Fruit fly (Drosophila melanogaster) whole organism, embryonic: ENCODE results near the gene Sf3b1.

Experiments
- Aef1 ChIP-seq: fragments of 200-800 bp; sonication (Bioruptor generic); IDR thresholded peaks from 3 replicates; pipeline ENCODE4 v1.3.6; 2022; ENCODE audit warnings: missing biosample characterization, missing genetic modification characterization
- Atf3 ChIP-seq: fragments of 200-800 bp; sonication (Bioruptor generic); optimal IDR thresholded peaks from 3 replicates; lab custom pipeline; 2016; ENCODE audit warnings: missing biosample characterization, missing genetic modification characterization
- Awh ChIP-seq: fragments of 200-800 bp; sonication (Bioruptor generic); IDR thresholded peaks from 2 replicates; pipeline ENCODE4, ENCODE4 v1.3.6; 2022; ENCODE audit warnings: missing biosample characterization, missing genetic modification characterization
- C15 ChIP-seq: fragments of 200-800 bp; sonication (Bioruptor generic); IDR thresholded peaks from 3 replicates; pipeline ENCODE4 v1.3.6; 2022; ENCODE audit warnings: missing biosample characterization, missing genetic modification characterization
- CG10274 ChIP-seq: fragments of 200-800 bp; sonication (Bioruptor generic); optimal IDR thresholded peaks from 3 replicates; lab custom pipeline; 2017; ENCODE audit warnings: missing biosample characterization, mild to moderate bottlenecking, missing genetic modification characterization
- CG11093 ChIP-seq: fragments of 200-800 bp; sonication (Bioruptor generic); IDR thresholded peaks from 3 replicates; pipeline ENCODE4 v1.3.6; 2022; ENCODE audit warnings: missing biosample characterization, missing genetic modification characterization
- CG12391 ChIP-seq: fragments of 200-800 bp; sonication (Bioruptor generic); optimal IDR thresholded peaks from 3 replicates; lab custom pipeline; 2018; ENCODE audit warnings: missing biosample characterization, mild to moderate bottlenecking, missing genetic modification characterization, moderate library complexity
- CG1603 ChIP-seq: fragments of 200-800 bp; sonication (Bioruptor generic); optimal IDR thresholded peaks from 2 replicates; lab custom pipeline; 2019; ENCODE audit warnings: missing biosample characterization, mild to moderate bottlenecking, missing genetic modification characterization, moderate library complexity
- CG17359 ChIP-seq: fragments of 200-800 bp; sonication (Bioruptor generic); optimal IDR thresholded peaks from 3 replicates; lab custom pipeline; 2018; ENCODE audit warnings: missing biosample characterization, mild to moderate bottlenecking, missing genetic modification characterization, moderate library complexity
- CG17612 ChIP-seq: fragments of 200-800 bp; sonication (Bioruptor generic); IDR thresholded peaks from 2 replicates; pipeline ENCODE4 v1.3.6; 2022; ENCODE audit warnings: missing biosample characterization, missing genetic modification characterization
- CG1792 ChIP-seq: fragments of 200-800 bp; sonication (Bioruptor generic); optimal IDR thresholded peaks from 2 replicates; lab custom pipeline; 2016; ENCODE audit warnings: missing biosample characterization, missing genetic modification characterization
- CG18764 ChIP-seq: fragments of 200-800 bp; sonication (Bioruptor generic); optimal IDR thresholded peaks from 3 replicates; lab custom pipeline; 2016; ENCODE audit warnings: missing biosample characterization, missing genetic modification characterization
- CG2202 ChIP-seq: fragments of 200-800 bp; sonication (Bioruptor generic); optimal IDR thresholded peaks from 2 replicates; lab custom pipeline; 2018; ENCODE audit warnings: missing biosample characterization, mild to moderate bottlenecking, missing genetic modification characterization
- CG2712 ChIP-seq: fragments of 200-800 bp; optimal IDR thresholded peaks from 3 replicates; lab custom pipeline; 2019; ENCODE audit warnings: missing biosample characterization, mild to moderate bottlenecking, missing genetic modification characterization, moderate library complexity
- CG34376 ChIP-seq: fragments of 200-800 bp; sonication (Bioruptor generic); optimal IDR thresholded peaks from 2 replicates; lab custom pipeline; 2018; ENCODE audit warnings: missing biosample characterization, mild to moderate bottlenecking, missing genetic modification characterization
- CG4424 ChIP-seq: fragments of 200-800 bp; sonication (Bioruptor generic); optimal IDR thresholded peaks from 3 replicates; lab custom pipeline; 2016; ENCODE audit warnings: missing biosample characterization, missing genetic modification characterization
- CG6254 ChIP-seq: fragments of 200-800 bp; sonication (Bioruptor generic); optimal IDR thresholded peaks from 3 replicates; lab custom pipeline; 2017; ENCODE audit warnings: mild to moderate bottlenecking, missing biosample characterization, missing genetic modification reagents, missing genetic modification characterization
- CG8359 ChIP-seq: fragments of 200-800 bp; sonication (Bioruptor generic); optimal IDR thresholded peaks from 2 replicates; lab custom pipeline; 2017; ENCODE audit warnings: missing biosample characterization, mild to moderate bottlenecking, missing genetic modification characterization, borderline replicate concordance
- CG8944 ChIP-seq: fragments of 200-800 bp; sonication (Bioruptor generic); optimal IDR thresholded peaks from 3 replicates; lab custom pipeline; 2016; ENCODE audit warnings: missing biosample characterization, missing genetic modification characterization
- CG9932 ChIP-seq: fragments of 200-800 bp; sonication (Bioruptor generic); IDR thresholded peaks from 2 replicates; pipeline ENCODE4 v1.3.6; 2022; ENCODE audit warnings: missing biosample characterization, missing genetic modification characterization
- Camta ChIP-seq: fragments of 200-800 bp; sonication (Bioruptor generic); optimal IDR thresholded peaks from 2 replicates; lab custom pipeline; 2016; ENCODE audit warnings: missing biosample characterization, missing genetic modification characterization
- Dad ChIP-seq: fragments of 200-800 bp; sonication (Bioruptor generic); optimal IDR thresholded peaks from 3 replicates; lab custom pipeline; 2016; ENCODE audit warnings: missing biosample characterization, missing genetic modification characterization
- Dek ChIP-seq: fragments of 200-800 bp; sonication (Bioruptor generic); optimal IDR thresholded peaks from 3 replicates; lab custom pipeline; 2019; ENCODE audit warnings: missing biosample characterization, mild to moderate bottlenecking, missing genetic modification characterization, moderate library complexity
- ERR ChIP-seq: fragments of 200-800 bp; sonication (Bioruptor generic); optimal IDR thresholded peaks from 2 replicates; lab custom pipeline; 2016; ENCODE audit warnings: missing biosample characterization, missing genetic modification characterization
- Gsc ChIP-seq: fragments of 200-800 bp; sonication (Bioruptor generic); IDR thresholded peaks from 2 replicates; pipeline ENCODE4 v1.3.6; 2022; ENCODE audit warnings: missing biosample characterization, missing genetic modification characterization
- HmgD ChIP-seq: fragments of 200-800 bp; sonication (Bioruptor generic); optimal IDR thresholded peaks from 3 replicates; lab custom pipeline; 2016; ENCODE audit warnings: missing biosample characterization, missing genetic modification characterization
- Hmr ChIP-seq: fragments of 200-800 bp; sonication (Bioruptor generic); optimal IDR thresholded peaks from 3 replicates; lab custom pipeline; 2017; ENCODE audit warnings: mild to moderate bottlenecking, missing biosample characterization, missing genetic modification reagents, missing genetic modification characterization
- Hr3 ChIP-seq: fragments of 200-800 bp; sonication (Bioruptor generic); optimal IDR thresholded peaks from 3 replicates; lab custom pipeline; 2016; ENCODE audit warnings: missing biosample characterization, missing genetic modification characterization
- Lhr ChIP-seq: fragments of 200-800 bp; sonication (Bioruptor generic); optimal IDR thresholded peaks from 3 replicates; lab custom pipeline; 2017; ENCODE audit warnings: mild to moderate bottlenecking, missing biosample characterization, missing genetic modification reagents, missing genetic modification characterization
- NC2β ChIP-seq: fragments of 200-800 bp; sonication (Bioruptor generic); optimal IDR thresholded peaks from 2 replicates; lab custom pipeline; 2016; ENCODE audit warnings: missing biosample characterization, missing genetic modification characterization
- Side ChIP-seq: fragments of 200-800 bp; sonication (Bioruptor generic); optimal IDR thresholded peaks from 2 replicates; lab custom pipeline; 2016; ENCODE audit warnings: missing biosample characterization, missing genetic modification characterization
- Tbp ChIP-seq: fragments of >200 bp; optimal IDR thresholded peaks from 2 replicates; lab custom pipeline; 2018; ENCODE audit warnings: missing biosample characterization, missing genetic modification characterization
- br ChIP-seq: fragments of >200 bp; optimal IDR thresholded peaks from 2 replicates; lab custom pipeline; 2017
- ci ChIP-seq: fragments of 200-800 bp; sonication (Bioruptor generic); IDR thresholded peaks from 3 replicates; pipeline ENCODE4 v1.3.6; 2022; ENCODE audit warnings: missing biosample characterization, missing genetic modification characterization
- crp ChIP-seq, 2 experiments: fragments of 200-800 bp; sonication (Bioruptor generic); optimal IDR thresholded peaks; 2 replicates in 1 of 2; 3 replicates in 1 of 2; lab custom pipeline; 2017; ENCODE audit warnings: missing biosample characterization in 2 of 2, missing genetic modification characterization in 2 of 2, mild to moderate bottlenecking in 1 of 2, moderate library complexity in 1 of 2
- danr ChIP-seq: fragments of 200-800 bp; sonication (Bioruptor generic); IDR thresholded peaks from 2 replicates; pipeline ENCODE4 v1.3.6; 2022; ENCODE audit warnings: missing biosample characterization, missing genetic modification characterization
- disco-r ChIP-seq: fragments of 200-800 bp; sonication (Bioruptor generic); optimal IDR thresholded peaks from 2 replicates; lab custom pipeline; 2016; ENCODE audit warnings: missing biosample characterization, missing genetic modification characterization
- dysf ChIP-seq: fragments of 200-800 bp; sonication (Bioruptor generic); IDR thresholded peaks from 3 replicates; pipeline ENCODE4 v1.3.6; 2022; ENCODE audit warnings: missing biosample characterization, missing genetic modification characterization
- ftz-f1 ChIP-seq: fragments of 200-800 bp; sonication (Bioruptor generic); optimal IDR thresholded peaks from 2 replicates; lab custom pipeline; 2016; ENCODE audit warnings: missing biosample characterization, missing genetic modification characterization
- fu2 ChIP-seq: fragments of 200-800 bp; sonication (Bioruptor generic); optimal IDR thresholded peaks from 2 replicates; lab custom pipeline; 2016; ENCODE audit warnings: missing biosample characterization, missing genetic modification characterization
- hth ChIP-seq: fragments of >200 bp; optimal IDR thresholded peaks from 2 replicates; lab custom pipeline; 2017; ENCODE audit warnings: inconsistent platforms
- knrl ChIP-seq: fragments of 200-800 bp; sonication (Bioruptor generic); IDR thresholded peaks from 3 replicates; pipeline ENCODE4 v1.3.6; 2022; ENCODE audit warnings: missing biosample characterization, missing genetic modification characterization; ENCODE audit not compliant: partially characterized antibody
- nerfin-2 ChIP-seq: fragments of 200-800 bp; sonication (Bioruptor generic); IDR thresholded peaks from 2 replicates; pipeline ENCODE4 v1.3.6; 2022; ENCODE audit warnings: missing biosample characterization, missing genetic modification characterization; ENCODE audit not compliant: partially characterized antibody
- pb ChIP-seq: fragments of 200-800 bp; sonication (Bioruptor generic); optimal IDR thresholded peaks from 3 replicates; lab custom pipeline; 2016; ENCODE audit warnings: missing biosample characterization, missing genetic modification characterization
- peb ChIP-seq: fragments of 200-800 bp; sonication (Bioruptor generic); IDR thresholded peaks from 2 replicates; pipeline ENCODE4 v1.3.6; 2022; ENCODE audit warnings: missing biosample characterization, missing genetic modification characterization
- salm ChIP-seq: fragments of 200-800 bp; sonication (Bioruptor generic); optimal IDR thresholded peaks from 2 replicates; lab custom pipeline; 2018; ENCODE audit warnings: missing biosample characterization, mild to moderate bottlenecking, missing genetic modification characterization
- sc ChIP-seq, 3 experiments: fragments of >200 bp in 2 of 3; fragments of 200-800 bp in 1 of 3; sonication (Bioruptor generic) in 1 of 3; optimal IDR thresholded peaks; 2 replicates in 2 of 3; 3 replicates in 1 of 3; lab custom pipeline; 2017; ENCODE audit warnings: mild to moderate bottlenecking in 1 of 3, missing biosample characterization in 1 of 3, missing genetic modification characterization in 1 of 3, missing genetic modification reagents in 1 of 3
- sens-2 ChIP-seq: fragments of 200-800 bp; sonication (Bioruptor generic); IDR thresholded peaks from 2 replicates; pipeline ENCODE4 v1.3.6; 2022; ENCODE audit warnings: missing biosample characterization, missing genetic modification characterization
- slbo ChIP-seq: fragments of 200-800 bp; sonication (Bioruptor generic); IDR thresholded peaks from 2 replicates; pipeline ENCODE4 v1.3.6; 2022; ENCODE audit warnings: missing biosample characterization, missing genetic modification characterization
- tll ChIP-seq, 2 experiments: fragments of 200-800 bp in 1 of 2; fragments of >200 bp in 1 of 2; sonication (Bioruptor generic) in 1 of 2; optimal IDR thresholded peaks; 2 replicates each; lab custom pipeline; 2017 to 2019; ENCODE audit warnings: missing biosample characterization in 2 of 2, missing genetic modification characterization in 2 of 2, mild to moderate bottlenecking in 1 of 2, moderate library complexity in 1 of 2
- ttk ChIP-seq: fragments of 200-800 bp; sonication (Bioruptor generic); IDR thresholded peaks from 2 replicates; pipeline ENCODE4 v2.1.2; 2022; ENCODE audit warnings: missing biosample characterization, missing genetic modification characterization

Sf3b1 gene

dm6 chr2L:540572-541210 lies 27.4 kb upstream of the Sf3b1 start (continued):
- TF ChIP-seq disco-r (GFP tag; lab: Kevin White, UChicago): no peak
- TF ChIP-seq slbo (GFP tag; lab: Robert Waterston, UW): no peak; the same call in 1 of the 2 replicates
- TF ChIP-seq Side (GFP tag; lab: Kevin White, UChicago): no peak
- no peak for TF ChIP-seq CG18764 (GFP tag; lab: Kevin White, UChicago)
- TF ChIP-seq ERR (GFP tag; lab: Kevin White, UChicago): no peak
- TF ChIP-seq CG1792 (GFP tag; lab: Kevin White, UChicago): no peak
- no peak for TF ChIP-seq Awh (GFP tag; lab: Robert Waterston, UW)
- no peak for TF ChIP-seq Camta (GFP tag; lab: Kevin White, UChicago)
- TF ChIP-seq CG8944 (GFP tag; lab: Kevin White, UChicago): no peak
- peak; percentile 79 for TF ChIP-seq CG34376 (GFP tag; lab: Kevin White, UChicago)
- TF ChIP-seq CG17359 (tag; lab: Kevin White, UChicago): no peak
- TF ChIP-seq crp (GFP tag; optimal IDR thresholded peaks at IDR 0.05; lab: Kevin White, UChicago): peak; percentile 73 to 92
- TF ChIP-seq danr (GFP tag; lab: Robert Waterston, UW): no peak
- TF ChIP-seq nerfin-2 (GFP tag; lab: Robert Waterston, UW): no peak
- no peak for TF ChIP-seq sc (optimal IDR thresholded peaks at IDR 0.05; lab: Kevin White, UChicago)
- no peak for TF ChIP-seq sc (GFP tag; optimal IDR thresholded peaks at IDR 0.05; lab: Kevin White, UChicago)
- no peak for TF ChIP-seq Tbp (GFP tag; lab: Kevin White, UChicago)
- peak; percentile 41 for TF ChIP-seq HmgD (GFP tag; lab: Kevin White, UChicago)
- no peak for TF ChIP-seq peb (GFP tag; lab: Robert Waterston, UW)
- TF ChIP-seq Lhr: peak; percentile 100
- no peak for TF ChIP-seq CG2202 (tag; lab: Kevin White, UChicago)
- TF ChIP-seq knrl (GFP tag; lab: Robert Waterston, UW): peak; percentile 55; the same call in 2 of the 3 replicates
- no peak for TF ChIP-seq hth (lab: Kevin White, UChicago)
- TF ChIP-seq Dek (tag; lab: Kevin White, UChicago): peak; percentile 19
- TF ChIP-seq sens-2: no peak
- TF ChIP-seq Hr3 (GFP tag; lab: Kevin White, UChicago): no peak
- peak; percentile 26 for TF ChIP-seq NC2β (GFP tag; lab: Kevin White, UChicago)
- TF ChIP-seq ftz-f1 (GFP tag; lab: Kevin White, UChicago): peak; percentile 57
- no peak for TF ChIP-seq pb
- no peak for TF ChIP-seq Aef1 (GFP tag; lab: Robert Waterston, UW)
- no peak for TF ChIP-seq tll (GFP tag; optimal IDR thresholded peaks at IDR 0.05; lab: Kevin White, UChicago)
- no peak for TF ChIP-seq C15 (GFP tag; lab: Robert Waterston, UW)
- TF ChIP-seq CG17612 (GFP tag; lab: Robert Waterston, UW): no peak
- TF ChIP-seq br (lab: Kevin White, UChicago): no peak
- peak; percentile 55 for TF ChIP-seq CG2712 (tag; lab: Kevin White, UChicago)
- TF ChIP-seq dysf (GFP tag; lab: Robert Waterston, UW): 0 out of 3 replicates have a peak, but pooled peaks have one; percentile 25
- TF ChIP-seq fu2 (GFP tag; lab: Kevin White, UChicago): no peak
- TF ChIP-seq salm (tag; lab: Kevin White, UChicago): peak; percentile 46
- no peak for TF ChIP-seq Dad (GFP tag; lab: Kevin White, UChicago)
- TF ChIP-seq CG12391 (tag; lab: Kevin White, UChicago): peak; percentile 35
- no peak for TF ChIP-seq Gsc
- peak; percentile 94 for TF ChIP-seq Hmr (GFP tag; lab: Kevin White, UChicago)
- TF ChIP-seq CG9932 (GFP tag; lab: Robert Waterston, UW): peak; percentile 11; the same call in 1 of the 2 replicates
- no peak for TF ChIP-seq CG11093 (GFP tag; lab: Robert Waterston, UW)
- TF ChIP-seq CG10274 (GFP tag; lab: Kevin White, UChicago): no peak
- no peak for TF ChIP-seq CG8359 (GFP tag; lab: Kevin White, UChicago)
- peak; percentile 58; the same call in 2 of the 3 replicates for TF ChIP-seq ci (GFP tag; lab: Robert Waterston, UW)
- no peak for TF ChIP-seq Atf3
- TF ChIP-seq CG1603 (tag; lab: Kevin White, UChicago): peak; percentile 78
- no peak for TF ChIP-seq ttk
- no peak for TF ChIP-seq CG4424 (GFP tag; lab: Kevin White, UChicago)
- TF ChIP-seq CG6254 (GFP tag; lab: Kevin White, UChicago): peak; percentile 1
